Fruit fly (Drosophila melanogaster) S2 (cell line): ENCODE measurements around the gene dsb.

Source experiments
- CG8478 ChIP-seq: fragments of >200 bp; optimal IDR thresholded peaks from 2 replicates; lab custom pipeline; 2018
- CTCF ChIP-seq, 2 experiments: fragments of >200 bp; optimal IDR thresholded peaks; 2 replicates each; lab custom pipeline; 2018

dm6 chr3L:1920943-1921342 is 10.9 kb upstream of the dsb start, which contains the start of gene Dbx:
- TF ChIP-seq CTCF (optimal IDR thresholded peaks at IDR 0.05; lab: Kevin White, UChicago) (no peak), CG8478 (lab: Kevin White, UChicago) (no peak)
